Fruit fly (Drosophila melanogaster) whole organism, embryonic: ENCODE results near the gene Rh4.
A peak's percentile ranks its signal among the peaks of the same experiment; 100 is the strongest.

Experiments used
- Awh ChIP-seq: fragments of 200-800 bp; sonication (Bioruptor generic); IDR thresholded peaks from 2 replicates; pipeline ENCODE4, ENCODE4 v1.3.6; 2022; ENCODE audit warnings: missing biosample characterization, missing genetic modification characterization
- Blimp-1 ChIP-seq: fragments of 200-800 bp; sonication (Bioruptor generic); optimal IDR thresholded peaks from 3 replicates; lab custom pipeline; 2018; ENCODE audit warnings: missing biosample characterization, missing genetic modification characterization, mild to moderate bottlenecking, moderate library complexity, missing genetic modification reagents
- Bteb2 ChIP-seq: fragments of 200-800 bp; sonication (Bioruptor generic); optimal IDR thresholded peaks from 2 replicates; lab custom pipeline; 2016; ENCODE audit warnings: missing biosample characterization, missing genetic modification characterization
- CG10274 ChIP-seq: fragments of 200-800 bp; sonication (Bioruptor generic); optimal IDR thresholded peaks from 3 replicates; lab custom pipeline; 2017; ENCODE audit warnings: missing biosample characterization, mild to moderate bottlenecking, missing genetic modification characterization
- CG13424 ChIP-seq: fragments of 200-800 bp; sonication (Bioruptor generic); optimal IDR thresholded peaks from 2 replicates; lab custom pipeline; 2019; ENCODE audit warnings: missing biosample characterization, mild to moderate bottlenecking, missing genetic modification characterization, moderate library complexity
- CG13894 ChIP-seq: fragments of 200-800 bp; sonication (Bioruptor generic); optimal IDR thresholded peaks from 3 replicates; lab custom pipeline; 2018; ENCODE audit warnings: missing biosample characterization, mild to moderate bottlenecking, missing genetic modification characterization, moderate library complexity
- CG15514 ChIP-seq: fragments of 200-800 bp; sonication (Bioruptor generic); optimal IDR thresholded peaks from 3 replicates; lab custom pipeline; 2017; ENCODE audit warnings: missing biosample characterization, missing genetic modification characterization, mild to moderate bottlenecking, moderate library complexity, missing genetic modification reagents
- CG18262 ChIP-seq: fragments of 200-800 bp; optimal IDR thresholded peaks from 3 replicates; lab custom pipeline; 2019; ENCODE audit warnings: missing biosample characterization, mild to moderate bottlenecking, missing genetic modification characterization, moderate library complexity
- CG18764 ChIP-seq: fragments of 200-800 bp; sonication (Bioruptor generic); optimal IDR thresholded peaks from 3 replicates; lab custom pipeline; 2016; ENCODE audit warnings: missing biosample characterization, missing genetic modification characterization
- CG31224 ChIP-seq: fragments of 200-800 bp; sonication (Bioruptor generic); IDR thresholded peaks from 2 replicates; pipeline ENCODE4 v1.3.6; 2022; ENCODE audit warnings: missing biosample characterization, missing genetic modification characterization
- CG34422 ChIP-seq: fragments of 200-800 bp; sonication (Bioruptor generic); IDR thresholded peaks from 3 replicates; pipeline ENCODE4 v1.3.6; 2022; ENCODE audit warnings: missing biosample characterization, missing genetic modification characterization
- CG3847 ChIP-seq: fragments of 200-800 bp; sonication (Bioruptor generic); IDR thresholded peaks from 2 replicates; pipeline ENCODE4 v1.3.6; 2022; ENCODE audit warnings: missing biosample characterization, missing genetic modification characterization
- CG3995 ChIP-seq: fragments of 200-800 bp; sonication (Bioruptor generic); optimal IDR thresholded peaks from 3 replicates; lab custom pipeline; 2016; ENCODE audit warnings: missing biosample characterization, missing genetic modification characterization
- CG4360 ChIP-seq: fragments of 200-800 bp; sonication (Bioruptor generic); IDR thresholded peaks from 2 replicates; pipeline ENCODE4 v1.3.6; 2022; ENCODE audit warnings: missing biosample characterization, missing genetic modification characterization
- CG4617 ChIP-seq: fragments of 200-800 bp; sonication (Bioruptor generic); optimal IDR thresholded peaks from 3 replicates; lab custom pipeline; 2016; ENCODE audit warnings: missing biosample characterization, missing genetic modification characterization, borderline replicate concordance
- CG5180 ChIP-seq: fragments of 200-800 bp; sonication (Bioruptor generic); optimal IDR thresholded peaks from 3 replicates; lab custom pipeline; 2017; ENCODE audit warnings: missing biosample characterization, missing genetic modification characterization, mild to moderate bottlenecking, moderate library complexity, missing genetic modification reagents
- CG6683 ChIP-seq: fragments of 200-800 bp; sonication (Bioruptor generic); optimal IDR thresholded peaks from 2 replicates; lab custom pipeline; 2017; ENCODE audit warnings: missing biosample characterization, mild to moderate bottlenecking, missing genetic modification characterization, missing genetic modification reagents
- CG6689 ChIP-seq: fragments of 200-800 bp; sonication (Bioruptor generic); IDR thresholded peaks from 2 replicates; pipeline ENCODE4 v1.3.6; 2022; ENCODE audit warnings: missing biosample characterization, missing genetic modification characterization
- CTCF ChIP-seq: fragments of 200-800 bp; sonication (Bioruptor generic); optimal IDR thresholded peaks from 2 replicates; lab custom pipeline; 2017; ENCODE audit warnings: missing biosample characterization, mild to moderate bottlenecking, missing genetic modification characterization, moderate library complexity
- Dp ChIP-seq: fragments of 200-800 bp; sonication (Bioruptor generic); optimal IDR thresholded peaks from 2 replicates; lab custom pipeline; 2018; ENCODE audit warnings: missing biosample characterization, mild to moderate bottlenecking, missing genetic modification characterization, moderate library complexity
- E2f2 ChIP-seq: fragments of 200-800 bp; sonication (Bioruptor generic); IDR thresholded peaks from 2 replicates; pipeline ENCODE4 v1.3.6; 2022; ENCODE audit warnings: missing biosample characterization, missing genetic modification characterization
- HmgZ ChIP-seq: fragments of 200-800 bp; sonication (Bioruptor generic); optimal IDR thresholded peaks from 2 replicates; lab custom pipeline; 2018; ENCODE audit warnings: missing biosample characterization, mild to moderate bottlenecking, missing genetic modification characterization
- Hr51 ChIP-seq, 2 experiments: fragments of 200-800 bp; sonication (Bioruptor generic); optimal IDR thresholded peaks; 2 replicates in 1 of 2; 3 replicates in 1 of 2; lab custom pipeline; 2016 to 2018; ENCODE audit warnings: missing biosample characterization in 2 of 2, missing genetic modification characterization in 2 of 2, mild to moderate bottlenecking in 1 of 2, moderate library complexity in 1 of 2
- Hsf ChIP-seq: fragments of 200-800 bp; sonication (Bioruptor generic); optimal IDR thresholded peaks from 3 replicates; lab custom pipeline; 2016; ENCODE audit warnings: missing biosample characterization, missing genetic modification characterization
- Lhr ChIP-seq: fragments of 200-800 bp; sonication (Bioruptor generic); optimal IDR thresholded peaks from 3 replicates; lab custom pipeline; 2017; ENCODE audit warnings: mild to moderate bottlenecking, missing biosample characterization, missing genetic modification reagents, missing genetic modification characterization
- MBD-R2 ChIP-seq: fragments of 200-800 bp; sonication (Bioruptor generic); IDR thresholded peaks from 2 replicates; pipeline ENCODE4 v1.3.6; 2022; ENCODE audit warnings: missing biosample characterization, missing genetic modification characterization
- MESR4 ChIP-seq: fragments of 200-800 bp; sonication (Bioruptor generic); optimal IDR thresholded peaks from 2 replicates; lab custom pipeline; 2018; ENCODE audit warnings: missing biosample characterization, mild to moderate bottlenecking, missing genetic modification characterization, moderate library complexity
- Med ChIP-seq: fragments of 200-800 bp; sonication (Bioruptor generic); peaks from one replicate; lab custom pipeline; 2016; ENCODE audit warnings: missing biosample characterization, missing genetic modification characterization, mild to moderate bottlenecking, inconsistent platforms, moderate library complexity
- Myb ChIP-seq: fragments of 200-800 bp; sonication (Bioruptor generic); optimal IDR thresholded peaks from 2 replicates; lab custom pipeline; 2016; ENCODE audit warnings: missing biosample characterization, missing genetic modification characterization
- Sry-δ ChIP-seq: fragments of 200-800 bp; sonication (Bioruptor generic); optimal IDR thresholded peaks from 2 replicates; lab custom pipeline; 2016; ENCODE audit warnings: missing biosample characterization, missing genetic modification characterization
- abd-A ChIP-seq: fragments of 200-800 bp; sonication (Bioruptor generic); optimal IDR thresholded peaks from 3 replicates; lab custom pipeline; 2019; ENCODE audit warnings: missing biosample characterization, mild to moderate bottlenecking, missing genetic modification characterization, moderate library complexity
- corto ChIP-seq: fragments of 200-800 bp; sonication (Bioruptor generic); optimal IDR thresholded peaks from 2 replicates; lab custom pipeline; 2016; ENCODE audit warnings: missing biosample characterization, mild to moderate bottlenecking, missing genetic modification characterization, moderate library complexity
- da ChIP-seq: fragments of 200-800 bp; sonication (Bioruptor generic); optimal IDR thresholded peaks from 2 replicates; lab custom pipeline; 2016; ENCODE audit warnings: missing biosample characterization, missing genetic modification characterization
- danr ChIP-seq: fragments of 200-800 bp; sonication (Bioruptor generic); IDR thresholded peaks from 2 replicates; pipeline ENCODE4 v1.3.6; 2022; ENCODE audit warnings: missing biosample characterization, missing genetic modification characterization
- dm ChIP-seq: fragments of 200-800 bp; sonication (Bioruptor generic); optimal IDR thresholded peaks from 3 replicates; lab custom pipeline; 2016; ENCODE audit warnings: missing biosample characterization, missing genetic modification characterization
- ems ChIP-seq: fragments of 200-800 bp; sonication (Bioruptor generic); optimal IDR thresholded peaks from 3 replicates; lab custom pipeline; 2016; ENCODE audit warnings: missing biosample characterization, missing genetic modification characterization
- esg ChIP-seq: fragments of 200-800 bp; sonication (Bioruptor generic); conservative IDR thresholded peaks from 2 replicates; pipeline ENCODE4 v1.3.6; 2022; ENCODE audit warnings: missing biosample characterization, missing genetic modification characterization
- gfzf ChIP-seq: fragments of 200-800 bp; sonication (Bioruptor generic); optimal IDR thresholded peaks from 2 replicates; lab custom pipeline; 2016; ENCODE audit warnings: missing biosample characterization, mild to moderate bottlenecking, missing genetic modification characterization, moderate library complexity
- ind ChIP-seq: fragments of 200-800 bp; sonication (Bioruptor generic); optimal IDR thresholded peaks from 3 replicates; lab custom pipeline; 2016; ENCODE audit warnings: missing biosample characterization, missing genetic modification characterization
- lbe ChIP-seq: fragments of 200-800 bp; sonication (Bioruptor generic); optimal IDR thresholded peaks from 2 replicates; lab custom pipeline; 2016; ENCODE audit warnings: missing biosample characterization, mild to moderate bottlenecking, missing genetic modification characterization
- mirr ChIP-seq: fragments of 200-800 bp; sonication (Bioruptor generic); optimal IDR thresholded peaks from 3 replicates; lab custom pipeline; 2018; ENCODE audit warnings: missing biosample characterization, mild to moderate bottlenecking, missing genetic modification characterization
- odd ChIP-seq: fragments of 200-800 bp; sonication (Bioruptor generic); optimal IDR thresholded peaks from 2 replicates; lab custom pipeline; 2017; ENCODE audit warnings: missing biosample characterization, mild to moderate bottlenecking, missing genetic modification characterization
- peb ChIP-seq: fragments of 200-800 bp; sonication (Bioruptor generic); IDR thresholded peaks from 2 replicates; pipeline ENCODE4 v1.3.6; 2022; ENCODE audit warnings: missing biosample characterization, missing genetic modification characterization
- pum ChIP-seq: fragments of 200-800 bp; sonication (Bioruptor generic); optimal IDR thresholded peaks from 2 replicates; lab custom pipeline; 2016; ENCODE audit warnings: missing biosample characterization, missing genetic modification characterization
- so ChIP-seq: fragments of 200-800 bp; sonication (Bioruptor generic); IDR thresholded peaks from 3 replicates; pipeline ENCODE4 v1.3.6; 2022; ENCODE audit warnings: missing biosample characterization, missing genetic modification characterization
- sqz ChIP-seq: fragments of 200-800 bp; sonication (Bioruptor generic); optimal IDR thresholded peaks from 3 replicates; lab custom pipeline; 2018; ENCODE audit warnings: missing biosample characterization, mild to moderate bottlenecking, missing genetic modification characterization
- stwl ChIP-seq: fragments of 200-800 bp; sonication (Bioruptor generic); optimal IDR thresholded peaks from 3 replicates; lab custom pipeline; 2018; ENCODE audit warnings: missing biosample characterization, mild to moderate bottlenecking, missing genetic modification characterization, moderate library complexity
- tio ChIP-seq: fragments of 200-800 bp; sonication (Bioruptor generic); optimal IDR thresholded peaks from 2 replicates; lab custom pipeline; 2017; ENCODE audit warnings: missing biosample characterization, missing genetic modification characterization, inconsistent platforms
- trem ChIP-seq: fragments of 200-800 bp; optimal IDR thresholded peaks from 3 replicates; lab custom pipeline; 2019; ENCODE audit warnings: missing biosample characterization, mild to moderate bottlenecking, missing genetic modification characterization, moderate library complexity
- tup ChIP-seq: fragments of 200-800 bp; sonication (Bioruptor generic); optimal IDR thresholded peaks from 2 replicates; lab custom pipeline; 2016; ENCODE audit warnings: missing biosample characterization, mild to moderate bottlenecking, missing genetic modification characterization, moderate library complexity
- vvl ChIP-seq: fragments of 200-800 bp; sonication (Bioruptor generic); IDR thresholded peaks from 2 replicates; pipeline ENCODE4 v1.3.6; 2022; ENCODE audit warnings: missing biosample characterization, missing genetic modification characterization
- wek ChIP-seq: fragments of 200-800 bp; sonication (Bioruptor generic); optimal IDR thresholded peaks from 3 replicates; lab custom pipeline; 2018; ENCODE audit warnings: missing biosample characterization, mild to moderate bottlenecking, missing genetic modification characterization, moderate library complexity

The Rh4 gene

dm6 chr3L:16862958-16863357 lies 641 bp upstream of the Rh4 start, which contains the start of gene CG9951 (continued):
- no peak for TF ChIP-seq pum
- peak; percentile 13 for TF ChIP-seq Sry-δ (GFP tag; lab: Kevin White, UChicago)
- TF ChIP-seq esg (GFP tag; lab: Robert Waterston, UW): no peak
- no peak for TF ChIP-seq wek
- TF ChIP-seq CG3995 (GFP tag; lab: Kevin White, UChicago): peak; percentile 50
- no peak for TF ChIP-seq ind
- TF ChIP-seq tio (GFP tag; lab: Kevin White, UChicago): no peak
- TF ChIP-seq Blimp-1 (GFP tag; lab: Kevin White, UChicago): no peak
- peak; percentile 84 for TF ChIP-seq MESR4 (GFP tag; lab: Kevin White, UChicago)
- TF ChIP-seq Myb (GFP tag; lab: Kevin White, UChicago): peak; percentile 69
- no peak for TF ChIP-seq dm (GFP tag; lab: Kevin White, UChicago)
- TF ChIP-seq tup (GFP tag; lab: Kevin White, UChicago): no peak
- no peak for TF ChIP-seq CG10274 (GFP tag; lab: Kevin White, UChicago)
- TF ChIP-seq lbe (GFP tag; lab: Kevin White, UChicago): no peak
- no peak for TF ChIP-seq da (GFP tag; lab: Kevin White, UChicago)
- TF ChIP-seq vvl (GFP tag; lab: Robert Waterston, UW): no peak
- no peak for TF ChIP-seq danr (GFP tag; lab: Robert Waterston, UW)
- TF ChIP-seq CG18262: no peak
- TF ChIP-seq corto (GFP tag; lab: Kevin White, UChicago): no peak
- TF ChIP-seq CTCF (GFP tag; lab: Kevin White, UChicago): peak; percentile 10
- TF ChIP-seq ems (GFP tag; lab: Kevin White, UChicago): peak; percentile 9
- TF ChIP-seq HmgZ (tag; lab: Kevin White, UChicago): peak; percentile 5
- TF ChIP-seq CG31224 (GFP tag; lab: Robert Waterston, UW): no peak
- no peak for TF ChIP-seq CG13424
- no peak for TF ChIP-seq so
- peak; percentile 84 for TF ChIP-seq MBD-R2
- no peak for TF ChIP-seq CG6683
- no peak for TF ChIP-seq Hr51 (GFP tag; optimal IDR thresholded peaks at IDR 0.05; lab: Kevin White, UChicago)
- peak; percentile 2 for TF ChIP-seq Lhr
- peak; percentile 16; the same call in 1 of the 2 replicates for TF ChIP-seq CG4360 (GFP tag; lab: Robert Waterston, UW)
- peak; percentile 20; the same call in 1 of the 3 replicates for TF ChIP-seq CG34422
- TF ChIP-seq Awh (GFP tag; lab: Robert Waterston, UW): no peak
- TF ChIP-seq Hsf (GFP tag; lab: Kevin White, UChicago): no peak
- peak; percentile 91 for TF ChIP-seq E2f2 (GFP tag; lab: Robert Waterston, UW)
- TF ChIP-seq CG3847 (GFP tag; lab: Robert Waterston, UW): peak; percentile 43; the same call in 1 of the 2 replicates
- no peak for TF ChIP-seq abd-A (tag; lab: Kevin White, UChicago)
- no peak for TF ChIP-seq CG6689 (GFP tag; lab: Robert Waterston, UW)
- TF ChIP-seq CG5180 (GFP tag; lab: Kevin White, UChicago): no peak
- TF ChIP-seq Bteb2: no peak
- peak; percentile 17 for TF ChIP-seq CG15514 (GFP tag; lab: Kevin White, UChicago)
- no peak for TF ChIP-seq CG13894
- peak; percentile 22 for TF ChIP-seq trem (tag; lab: Kevin White, UChicago)
- no peak for TF ChIP-seq peb (GFP tag; lab: Robert Waterston, UW)
- TF ChIP-seq Dp (GFP tag; lab: Kevin White, UChicago): peak; percentile 94
- TF ChIP-seq sqz: peak; percentile 87
- peak; percentile 65 for TF ChIP-seq CG4617 (GFP tag; lab: Kevin White, UChicago)
- no peak for TF ChIP-seq odd (GFP tag; lab: Kevin White, UChicago)
- TF ChIP-seq gfzf (GFP tag; lab: Kevin White, UChicago): peak; percentile 26
- TF ChIP-seq CG18764 (GFP tag; lab: Kevin White, UChicago): no peak
- TF ChIP-seq mirr (GFP tag; lab: Kevin White, UChicago): no peak
- peak; percentile 69 for TF ChIP-seq Med (GFP tag; lab: Kevin White, UChicago)
- peak; percentile 78 for TF ChIP-seq stwl
